Fruit fly (Drosophila melanogaster) whole organism, embryonic: ENCODE measurements around the gene CG43450.
A peak's percentile ranks its signal among the peaks of the same experiment; 100 is the strongest.

Experiments used
- CG10267 ChIP-seq: fragments of 200-800 bp; sonication (Bioruptor generic); optimal IDR thresholded peaks from 2 replicates; lab custom pipeline; 2018; ENCODE audit warnings: missing biosample characterization, mild to moderate bottlenecking, missing genetic modification characterization, moderate library complexity
- CG10366 ChIP-seq: fragments of 200-800 bp; sonication (Bioruptor generic); IDR thresholded peaks from 2 replicates; pipeline ENCODE4 v1.3.6; 2022; ENCODE audit warnings: missing biosample characterization, missing genetic modification characterization
- CG10431 ChIP-seq: fragments of 200-800 bp; sonication (Bioruptor generic); optimal IDR thresholded peaks from 3 replicates; lab custom pipeline; 2018; ENCODE audit warnings: missing biosample characterization, mild to moderate bottlenecking, missing genetic modification characterization
- CG11456 ChIP-seq: fragments of 200-800 bp; sonication (Bioruptor generic); IDR thresholded peaks from 3 replicates; pipeline ENCODE4 v1.3.6; 2022; ENCODE audit warnings: missing biosample characterization, missing genetic modification characterization
- CG12219 ChIP-seq: fragments of 200-800 bp; sonication (Bioruptor generic); optimal IDR thresholded peaks from 3 replicates; lab custom pipeline; 2018; ENCODE audit warnings: missing biosample characterization, mild to moderate bottlenecking, missing genetic modification characterization
- CG1233 ChIP-seq: fragments of 200-800 bp; sonication (Bioruptor generic); optimal IDR thresholded peaks from 4 replicates; lab custom pipeline; 2018; ENCODE audit warnings: missing biosample characterization, mild to moderate bottlenecking, missing genetic modification characterization
- CG12942 ChIP-seq: fragments of 200-800 bp; sonication (Bioruptor generic); optimal IDR thresholded peaks from 3 replicates; lab custom pipeline; 2016; ENCODE audit warnings: missing biosample characterization, missing genetic modification characterization
- CG13123 ChIP-seq: fragments of 200-800 bp; sonication (Bioruptor generic); optimal IDR thresholded peaks from 2 replicates; lab custom pipeline; 2016; ENCODE audit warnings: missing biosample characterization, missing genetic modification characterization
- CG13296 ChIP-seq: fragments of 200-800 bp; sonication (Bioruptor generic); optimal IDR thresholded peaks from 3 replicates; lab custom pipeline; 2018; ENCODE audit warnings: missing biosample characterization, mild to moderate bottlenecking, missing genetic modification characterization
- CG15269 ChIP-seq: fragments of 200-800 bp; sonication (Bioruptor generic); optimal IDR thresholded peaks from 2 replicates; lab custom pipeline; 2018; ENCODE audit warnings: missing biosample characterization, mild to moderate bottlenecking, missing genetic modification characterization, moderate library complexity
- CG15479 ChIP-seq: fragments of 200-800 bp; sonication (Bioruptor generic); optimal IDR thresholded peaks from 3 replicates; lab custom pipeline; 2019; ENCODE audit warnings: missing biosample characterization, mild to moderate bottlenecking, missing genetic modification characterization, moderate library complexity
- CG1602 ChIP-seq: fragments of 200-800 bp; sonication (Bioruptor generic); optimal IDR thresholded peaks from 3 replicates; lab custom pipeline; 2016; ENCODE audit warnings: missing biosample characterization, missing genetic modification characterization
- CG17186 ChIP-seq: fragments of 200-800 bp; sonication (Bioruptor generic); optimal IDR thresholded peaks from 3 replicates; lab custom pipeline; 2017; ENCODE audit warnings: missing biosample characterization, missing genetic modification reagents, missing genetic modification characterization
- CG2678 ChIP-seq: fragments of 200-800 bp; sonication (Bioruptor generic); optimal IDR thresholded peaks from 3 replicates; lab custom pipeline; 2019; ENCODE audit warnings: missing biosample characterization, mild to moderate bottlenecking, missing genetic modification characterization, moderate library complexity
- CG6765 ChIP-seq: fragments of 200-800 bp; sonication (Bioruptor generic); optimal IDR thresholded peaks from 3 replicates; lab custom pipeline; 2017; ENCODE audit warnings: missing biosample characterization, mild to moderate bottlenecking, missing genetic modification characterization
- CG6813 ChIP-seq: fragments of 200-800 bp; sonication (Bioruptor generic); optimal IDR thresholded peaks from 2 replicates; lab custom pipeline; 2017; ENCODE audit warnings: missing biosample characterization, missing genetic modification characterization, mild to moderate bottlenecking, moderate library complexity, missing genetic modification reagents
- CG8290 ChIP-seq, 3 experiments: fragments of 200-800 bp; sonication (Bioruptor generic); optimal IDR thresholded peaks; 2 replicates each; lab custom pipeline; 2016 to 2019; ENCODE audit warnings: missing biosample characterization in 3 of 3, missing genetic modification characterization in 3 of 3, mild to moderate bottlenecking in 2 of 3, moderate library complexity in 1 of 3
- CHES-1-like ChIP-seq: fragments of 200-800 bp; sonication (Bioruptor generic); optimal IDR thresholded peaks from 2 replicates; lab custom pipeline; 2016; ENCODE audit warnings: missing biosample characterization, missing genetic modification characterization
- Dfd ChIP-seq, 2 experiments: fragments of >200 bp; optimal IDR thresholded peaks; 2 replicates each; lab custom pipeline; 2017; ENCODE audit warnings: missing biosample characterization in 2 of 2, missing genetic modification characterization in 2 of 2
- Dll ChIP-seq: fragments of 200-800 bp; sonication (Bioruptor generic); IDR thresholded peaks from 4 replicates; pipeline ENCODE4 v1.3.6; 2022; ENCODE audit warnings: missing biosample characterization, missing genetic modification characterization; ENCODE audit not compliant: partially characterized antibody
- Dp ChIP-seq: fragments of 200-800 bp; sonication (Bioruptor generic); optimal IDR thresholded peaks from 2 replicates; lab custom pipeline; 2018; ENCODE audit warnings: missing biosample characterization, mild to moderate bottlenecking, missing genetic modification characterization, moderate library complexity
- E2f1 ChIP-seq: fragments of 200-800 bp; sonication (Bioruptor generic); IDR thresholded peaks from 2 replicates; pipeline ENCODE4 v1.3.6; 2022; ENCODE audit warnings: missing biosample characterization, missing genetic modification characterization
- Gsc ChIP-seq: fragments of 200-800 bp; sonication (Bioruptor generic); IDR thresholded peaks from 2 replicates; pipeline ENCODE4 v1.3.6; 2022; ENCODE audit warnings: missing biosample characterization, missing genetic modification characterization
- HLH4C ChIP-seq: fragments of 200-800 bp; sonication (Bioruptor generic); IDR thresholded peaks from 3 replicates; pipeline ENCODE4 v1.3.6; 2022; ENCODE audit warnings: missing biosample characterization, missing genetic modification characterization; ENCODE audit not compliant: partially characterized antibody
- MESR4 ChIP-seq: fragments of 200-800 bp; sonication (Bioruptor generic); optimal IDR thresholded peaks from 2 replicates; lab custom pipeline; 2018; ENCODE audit warnings: missing biosample characterization, mild to moderate bottlenecking, missing genetic modification characterization, moderate library complexity
- Opbp ChIP-seq: fragments of 200-800 bp; sonication (Bioruptor generic); IDR thresholded peaks from 3 replicates; pipeline ENCODE4 v1.3.6; 2022; ENCODE audit warnings: missing biosample characterization, missing genetic modification characterization; ENCODE audit not compliant: partially characterized antibody
- Rx ChIP-seq: fragments of 200-800 bp; sonication (Bioruptor generic); IDR thresholded peaks from 2 replicates; pipeline ENCODE4 v1.3.6; 2022; ENCODE audit warnings: missing biosample characterization, missing genetic modification characterization
- Stat92E ChIP-seq, 3 experiments: fragments of >200 bp in 2 of 3; fragments of 200-800 bp in 1 of 3; sonication (Bioruptor generic) in 1 of 3; optimal IDR thresholded peaks; 2 replicates each; lab custom pipeline; 2017 to 2019; ENCODE audit warnings: missing biosample characterization in 3 of 3, missing genetic modification characterization in 3 of 3, mild to moderate bottlenecking in 1 of 3, moderate library complexity in 1 of 3
- YL-1 ChIP-seq: fragments of 200-800 bp; sonication (Bioruptor generic); optimal IDR thresholded peaks from 3 replicates; lab custom pipeline; 2017; ENCODE audit warnings: missing biosample characterization, mild to moderate bottlenecking, missing genetic modification characterization
- ab ChIP-seq: fragments of 200-800 bp; sonication (Bioruptor generic); optimal IDR thresholded peaks from 2 replicates; lab custom pipeline; 2016; ENCODE audit warnings: missing biosample characterization, missing genetic modification characterization
- amos ChIP-seq: fragments of 200-800 bp; sonication (Bioruptor generic); IDR thresholded peaks from 2 replicates; pipeline ENCODE4 v1.3.6; 2022; ENCODE audit warnings: missing biosample characterization, missing genetic modification characterization; ENCODE audit not compliant: partially characterized antibody
- cad ChIP-seq: fragments of >200 bp; optimal IDR thresholded peaks from 2 replicates; lab custom pipeline; 2017; ENCODE audit warnings: missing biosample characterization, missing genetic modification characterization
- dan ChIP-seq: fragments of 200-800 bp; sonication (Bioruptor generic); IDR thresholded peaks from 2 replicates; pipeline ENCODE4 v1.3.6; 2022; ENCODE audit warnings: missing biosample characterization, missing genetic modification characterization
- danr ChIP-seq: fragments of 200-800 bp; sonication (Bioruptor generic); IDR thresholded peaks from 2 replicates; pipeline ENCODE4 v1.3.6; 2022; ENCODE audit warnings: missing biosample characterization, missing genetic modification characterization
- dpn ChIP-seq, 2 experiments: fragments of 200-800 bp; sonication (Bioruptor generic); optimal IDR thresholded peaks; 3 replicates each; lab custom pipeline; 2016; ENCODE audit warnings: missing biosample characterization in 2 of 2, missing genetic modification characterization in 2 of 2
- fd64A ChIP-seq: fragments of 200-800 bp; sonication (Bioruptor generic); optimal IDR thresholded peaks from 3 replicates; lab custom pipeline; 2018; ENCODE audit warnings: missing biosample characterization, mild to moderate bottlenecking, missing genetic modification characterization
- gsb ChIP-seq: fragments of 200-800 bp; sonication (Bioruptor generic); IDR thresholded peaks from 2 replicates; pipeline ENCODE4 v1.3.6; 2022; ENCODE audit warnings: missing biosample characterization, missing genetic modification characterization
- kni ChIP-seq: fragments of 200-800 bp; sonication (Bioruptor generic); optimal IDR thresholded peaks from 3 replicates; lab custom pipeline; 2017; ENCODE audit warnings: mild to moderate bottlenecking, missing biosample characterization, missing genetic modification reagents, missing genetic modification characterization
- lov ChIP-seq, 2 experiments: fragments of 200-800 bp in 1 of 2; fragments of >200 bp in 1 of 2; sonication (Bioruptor generic) in 1 of 2; IDR thresholded peaks in 1 of 2; optimal IDR thresholded peaks in 1 of 2; 2 replicates in 1 of 2; 3 replicates in 1 of 2; pipeline versions ENCODE4 v1.3.6 to Lab custom; 2017 to 2022; ENCODE audit warnings: missing biosample characterization in 1 of 2, missing genetic modification characterization in 1 of 2
- ranshi ChIP-seq: fragments of 200-800 bp; sonication (Bioruptor generic); IDR thresholded peaks from 2 replicates; pipeline ENCODE4 v1.3.6; 2022; ENCODE audit warnings: missing biosample characterization, missing genetic modification characterization
- slou ChIP-seq: fragments of 200-800 bp; sonication (Bioruptor generic); optimal IDR thresholded peaks from 3 replicates; lab custom pipeline; 2016; ENCODE audit warnings: missing biosample characterization, missing genetic modification characterization
- sr ChIP-seq: fragments of 200-800 bp; sonication (Bioruptor generic); IDR thresholded peaks from 3 replicates; pipeline ENCODE4 v1.3.6; 2022; ENCODE audit warnings: missing biosample characterization, missing genetic modification characterization
- stwl ChIP-seq: fragments of 200-800 bp; sonication (Bioruptor generic); optimal IDR thresholded peaks from 3 replicates; lab custom pipeline; 2018; ENCODE audit warnings: missing biosample characterization, mild to moderate bottlenecking, missing genetic modification characterization, moderate library complexity
- tgo ChIP-seq: fragments of 200-800 bp; sonication (Bioruptor generic); IDR thresholded peaks from 3 replicates; pipeline ENCODE4 v1.3.6; 2022; ENCODE audit warnings: missing biosample characterization, missing genetic modification characterization
- tio ChIP-seq: fragments of 200-800 bp; sonication (Bioruptor generic); optimal IDR thresholded peaks from 2 replicates; lab custom pipeline; 2017; ENCODE audit warnings: missing biosample characterization, missing genetic modification characterization, inconsistent platforms
- tll ChIP-seq, 2 experiments: fragments of 200-800 bp in 1 of 2; fragments of >200 bp in 1 of 2; sonication (Bioruptor generic) in 1 of 2; optimal IDR thresholded peaks; 2 replicates each; lab custom pipeline; 2017 to 2019; ENCODE audit warnings: missing biosample characterization in 2 of 2, missing genetic modification characterization in 2 of 2, mild to moderate bottlenecking in 1 of 2, moderate library complexity in 1 of 2
- twi ChIP-seq: fragments of 200-800 bp; optimal IDR thresholded peaks from 2 replicates; lab custom pipeline; 2019; ENCODE audit warnings: missing biosample characterization, mild to moderate bottlenecking, missing genetic modification characterization, moderate library complexity
- wdn ChIP-seq: fragments of 200-800 bp; sonication (Bioruptor generic); IDR thresholded peaks from 2 replicates; pipeline ENCODE4 v1.3.6; 2022; ENCODE audit warnings: missing biosample characterization, missing genetic modification characterization

Gene CG43450

dm6 chr3R:12221366-12221916 lies 26.3 kb downstream of the CG43450 start, which contains the start of gene CG4860 (continued):
- TF ChIP-seq Gsc (GFP tag; lab: Robert Waterston, UW) (no peak), dan (GFP tag; lab: Robert Waterston, UW) (no peak), CG1602 (GFP tag; lab: Kevin White, UChicago) (peak; percentile 80), Opbp (GFP tag; lab: Robert Waterston, UW) (no peak), gsb (peak; percentile 78; the same call in 1 of the 2 replicates), MESR4 (GFP tag; lab: Kevin White, UChicago) (peak; percentile 19), tgo (GFP tag; lab: Robert Waterston, UW) (peak; percentile 89), CG8290 (GFP tag; optimal IDR thresholded peaks at IDR 0.05; lab: Kevin White, UChicago) (no peak), CG8290 (tag; optimal IDR thresholded peaks at IDR 0.05; lab: Kevin White, UChicago) (peak in 1 of 2 experiments; percentile 80), CG6813 (GFP tag; lab: Kevin White, UChicago) (peak; percentile 52), Rx (GFP tag; lab: Robert Waterston, UW) (peak; percentile 73), CG17186 (no peak), danr (GFP tag; lab: Robert Waterston, UW) (peak; percentile 71; the same call in 1 of the 2 replicates), amos (GFP tag; lab: Robert Waterston, UW) (no peak; the same call in 1 of the 2 replicates), wdn (GFP tag; lab: Robert Waterston, UW) (peak; percentile 46; the same call in 1 of the 2 replicates), CG10366 (GFP tag; lab: Robert Waterston, UW) (peak; percentile 89), ranshi (GFP tag; lab: Robert Waterston, UW) (peak; percentile 75; the same call in 1 of the 2 replicates), CG10267 (peak; percentile 70), lov (optimal IDR thresholded peaks at IDR 0.05; lab: Kevin White, UChicago) (no peak), lov (GFP tag; IDR thresholded peaks at IDR 0.05; lab: Robert Waterston, UW) (0 out of 3 replicates have a peak, but pooled peaks have one; percentile 16), Dll (GFP tag; lab: Robert Waterston, UW) (no peak), CG1233 (peak; percentile 74), CG6765 (GFP tag; lab: Kevin White, UChicago) (peak; percentile 79), Stat92E (GFP tag; optimal IDR thresholded peaks at IDR 0.05; lab: Kevin White, UChicago) (no peak), kni (no peak), CG13123 (GFP tag; lab: Kevin White, UChicago) (peak; percentile 72), Dp (GFP tag; lab: Kevin White, UChicago) (no peak), Dfd (GFP tag; optimal IDR thresholded peaks at IDR 0.05; lab: Kevin White, UChicago) (no peak), slou (GFP tag; lab: Kevin White, UChicago) (peak; percentile 84), CG2678 (peak; percentile 91), CG15479 (GFP tag; lab: Kevin White, UChicago) (no peak), HLH4C (GFP tag; lab: Robert Waterston, UW) (0 out of 3 replicates have a peak, but pooled peaks have one; percentile 6), E2f1 (peak; percentile 89), dpn (GFP tag; optimal IDR thresholded peaks at IDR 0.05; lab: Kevin White, UChicago) (peak; percentile 89 to 92), YL-1 (GFP tag; lab: Kevin White, UChicago) (peak; percentile 16), CG15269 (tag; lab: Kevin White, UChicago) (peak; percentile 93), cad (GFP tag; lab: Kevin White, UChicago) (no peak), CG12942 (GFP tag; lab: Kevin White, UChicago) (peak; percentile 80), CG12219 (GFP tag; lab: Kevin White, UChicago) (peak; percentile 70), CG13296 (GFP tag; lab: Kevin White, UChicago) (peak; percentile 84), sr (GFP tag; lab: Robert Waterston, UW) (peak; percentile 53; the same call in 1 of the 3 replicates), tll (GFP tag; optimal IDR thresholded peaks at IDR 0.05; lab: Kevin White, UChicago) (no peak), CG10431 (no peak), tio (GFP tag; lab: Kevin White, UChicago) (peak; percentile 78), stwl (tag; lab: Kevin White, UChicago) (no peak), CG11456 (GFP tag; lab: Robert Waterston, UW) (peak; percentile 86), ab (GFP tag; lab: Kevin White, UChicago) (peak; percentile 73), CHES-1-like (peak; percentile 81), twi (tag; lab: Kevin White, UChicago) (no peak), fd64A (GFP tag; lab: Kevin White, UChicago) (no peak)
